Fruit fly (Drosophila melanogaster): ENCODE data around the gene inaF-A.

inaF-A gene

DNA sequence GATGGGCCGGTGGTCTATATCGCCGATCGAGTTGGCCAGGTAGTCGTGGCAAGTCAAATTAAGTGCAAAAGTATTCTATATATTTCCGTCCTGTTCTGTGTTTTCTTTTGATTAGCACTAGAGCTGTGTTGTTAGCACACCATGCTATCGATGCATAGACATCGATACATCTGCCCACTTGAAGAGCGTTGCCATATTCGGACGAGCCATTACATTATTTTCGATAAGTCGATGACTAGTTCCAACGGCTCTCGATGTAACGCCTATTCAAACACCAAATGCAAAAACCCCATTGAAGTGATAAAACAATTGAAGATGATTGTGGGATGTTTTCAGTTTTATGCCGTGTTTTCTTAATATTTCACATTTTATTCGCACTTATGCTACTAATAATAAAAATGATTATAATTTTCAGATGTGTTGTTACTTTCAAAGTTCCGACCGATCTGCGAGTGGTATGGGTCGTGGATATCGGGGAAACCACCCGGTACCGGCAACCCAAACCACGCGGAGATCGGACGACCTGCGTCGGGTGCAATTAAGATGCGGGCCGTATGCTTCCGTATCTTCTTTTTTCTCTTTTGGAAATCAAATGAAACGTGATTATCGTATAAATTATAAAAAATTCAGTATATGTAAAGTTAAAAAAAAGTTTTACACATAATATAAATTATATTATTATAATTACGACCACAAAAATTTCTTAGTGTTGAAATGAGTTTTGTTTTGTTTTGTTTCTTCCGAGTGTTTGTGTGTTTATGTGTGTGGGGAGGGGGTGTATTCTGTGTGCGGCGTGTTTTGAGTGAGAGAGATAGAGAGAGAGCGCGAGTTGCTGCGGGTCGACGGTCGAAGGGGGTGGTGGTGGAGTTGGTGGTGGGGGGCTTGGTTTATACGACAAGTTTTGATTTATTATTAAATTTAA is 23.6 kb downstream of the inaF-A start, which contains the start of gene FucT6 (continued):
- TF ChIP-seq CG30431 (GFP tag; optimal IDR thresholded peaks at IDR 0.05) = no peak
- no peak for TF ChIP-seq gsb-n (tag; optimal IDR thresholded peaks at IDR 0.05)
- no peak for TF ChIP-seq CG10543 (GFP tag; optimal IDR thresholded peaks at IDR 0.05)
- peak; percentile 78 for TF ChIP-seq MESR4 (GFP tag; optimal IDR thresholded peaks at IDR 0.05)
- no peak for TF ChIP-seq ro (GFP tag; IDR thresholded peaks at IDR 0.05)
- TF ChIP-seq Sry-β (GFP tag; optimal IDR thresholded peaks at IDR 0.05) = no peak
- TF ChIP-seq CG34422 (GFP tag; IDR thresholded peaks at IDR 0.05) = no peak
- TF ChIP-seq CG14860 (GFP tag; IDR thresholded peaks at IDR 0.05; ENCODE audit: partially characterized antibody) = peak; percentile 76
- TF ChIP-seq MBD-R2 (GFP tag; IDR thresholded peaks at IDR 0.05) = peak; percentile 72
- peak; percentile 20 for TF ChIP-seq dm (GFP tag; optimal IDR thresholded peaks at IDR 0.05)
- peak; percentile 16 for TF ChIP-seq CG12391 (tag; optimal IDR thresholded peaks at IDR 0.05)
- TF ChIP-seq vvl (GFP tag; IDR thresholded peaks at IDR 0.05) = peak; percentile 28; the same call in 1 of the 2 replicates
- no peak for TF ChIP-seq Gsc (GFP tag; IDR thresholded peaks at IDR 0.05)
- peak; percentile 23 for TF ChIP-seq gfzf (GFP tag; optimal IDR thresholded peaks at IDR 0.05)
- TF ChIP-seq Rfx (GFP tag; IDR thresholded peaks at IDR 0.05) = peak; percentile 35
- TF ChIP-seq wor (GFP tag; IDR thresholded peaks at IDR 0.05) = no peak
- no peak for TF ChIP-seq repo (GFP tag; optimal IDR thresholded peaks at IDR 0.05)
- peak; percentile 75 for TF ChIP-seq Doc3 (GFP tag; IDR thresholded peaks at IDR 0.05; ENCODE audit: partially characterized antibody)
- no peak for TF ChIP-seq Doc2 (GFP tag; IDR thresholded peaks at IDR 0.05)
- peak; percentile 82 for TF ChIP-seq mld (GFP tag; IDR thresholded peaks at IDR 0.05; ENCODE audit: partially characterized antibody)
- no peak for TF ChIP-seq fd64A (GFP tag; optimal IDR thresholded peaks at IDR 0.05)
- TF ChIP-seq Deaf1 (tag; optimal IDR thresholded peaks at IDR 0.05) = no peak
- peak; percentile 90 for TF ChIP-seq CG34224 (GFP tag; IDR thresholded peaks at IDR 0.05; ENCODE audit: partially characterized antibody)
- TF ChIP-seq CG11093 (GFP tag; IDR thresholded peaks at IDR 0.05) = no peak
- no peak for TF ChIP-seq crc (GFP tag; optimal IDR thresholded peaks at IDR 0.05)
- no peak for TF ChIP-seq CG11695 (GFP tag; IDR thresholded peaks at IDR 0.05)
- TF ChIP-seq CG12744 (GFP tag; optimal IDR thresholded peaks at IDR 0.05) = no peak
- peak; percentile 71 for TF ChIP-seq trem (tag; optimal IDR thresholded peaks at IDR 0.05)
- TF ChIP-seq pros (GFP tag; optimal IDR thresholded peaks at IDR 0.05) = no peak
- TF ChIP-seq CG13296 (GFP tag; optimal IDR thresholded peaks at IDR 0.05) = peak; percentile 16
- TF ChIP-seq CG16813 (GFP tag; IDR thresholded peaks at IDR 0.05; ENCODE audit: partially characterized antibody) = peak; percentile 87
- TF ChIP-seq CG4282 (GFP tag; optimal IDR thresholded peaks at IDR 0.05) = no peak
- TF ChIP-seq CG31365 (tag; optimal IDR thresholded peaks at IDR 0.05) = no peak
- TF ChIP-seq NC2β (GFP tag; optimal IDR thresholded peaks at IDR 0.05) = peak; percentile 1
- peak; percentile 49; the same call in 1 of the 2 replicates for TF ChIP-seq Atf6 (GFP tag; IDR thresholded peaks at IDR 0.05)
- no peak for TF ChIP-seq CG13123 (GFP tag; optimal IDR thresholded peaks at IDR 0.05)
- TF ChIP-seq Dp (GFP tag; optimal IDR thresholded peaks at IDR 0.05) = peak; percentile 71
- TF ChIP-seq CG17912 (GFP tag; optimal IDR thresholded peaks at IDR 0.05) = no peak
- peak; percentile 54 for TF ChIP-seq cg (GFP tag; optimal IDR thresholded peaks at IDR 0.05)
- peak; percentile 30 for TF ChIP-seq CG6813 (GFP tag; optimal IDR thresholded peaks at IDR 0.05)
- TF ChIP-seq CG6654 (GFP tag; optimal IDR thresholded peaks at IDR 0.05) = no peak
- no peak for TF ChIP-seq croc (GFP tag; conservative IDR thresholded peaks at IDR 0.05)
- TF ChIP-seq CG10654 (GFP tag; optimal IDR thresholded peaks at IDR 0.05) = no peak
- TF ChIP-seq CG1024 (GFP tag; IDR thresholded peaks at IDR 0.05) = no peak
- TF ChIP-seq HLH4C (GFP tag; IDR thresholded peaks at IDR 0.05; ENCODE audit: partially characterized antibody) = peak; percentile 87
- TF ChIP-seq CG18599 (GFP tag; optimal IDR thresholded peaks at IDR 0.05) = peak; percentile 46
- no peak for TF ChIP-seq Nf-YA (GFP tag; IDR thresholded peaks at IDR 0.05)
- no peak for TF ChIP-seq Xbp1 (GFP tag; optimal IDR thresholded peaks at IDR 0.05)
- no peak for TF ChIP-seq ken (GFP tag; IDR thresholded peaks at IDR 0.05)

Data from whole organism, embryonic.